Worm (Caenorhabditis elegans): Measurements from ENCODE around the gene R05D8.9.
A peak's percentile ranks its signal among the peaks of the same experiment; 100 is the strongest.

DNA sequence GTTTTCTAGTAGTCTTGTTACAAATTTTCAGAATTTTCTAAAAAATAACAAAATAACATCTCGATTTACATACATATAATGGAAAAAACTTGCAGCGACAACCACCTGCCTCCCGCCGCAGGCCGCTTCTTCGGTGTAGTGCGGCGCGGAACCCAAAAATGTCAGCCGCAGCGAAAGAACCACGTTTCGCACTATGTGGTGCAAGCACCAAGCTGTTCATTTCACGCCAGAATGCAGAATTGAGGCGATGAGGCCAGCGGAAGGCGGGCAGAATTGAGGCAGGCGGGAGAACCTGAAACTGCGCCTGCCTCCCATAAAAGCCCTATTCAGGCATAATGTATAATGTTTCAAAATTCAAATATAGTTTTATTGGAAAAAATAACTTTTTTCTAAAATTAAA lies 5.9 kb downstream of the R05D8.9 start:
- TF ChIP-seq F55B11.4 (tag; optimal IDR thresholded peaks at IDR 0.05; ENCODE audit: borderline replicate concordance, insufficient read depth) (no peak), zfh-2 (GFP tag; conservative IDR thresholded peaks at IDR 0.05) (peak; percentile 75), nhr-90 (tag; optimal IDR thresholded peaks at IDR 0.05) (no peak), rec-8 (tag; optimal IDR thresholded peaks at IDR 0.05) (no peak), dox-1 (GFP tag; IDR thresholded peaks at IDR 0.05) (no peak), nfya-1 (tag; optimal IDR thresholded peaks at IDR 0.05; ENCODE audit: borderline replicate concordance, insufficient read depth) (no peak), ama-1 (optimal IDR thresholded peaks at IDR 0.05) (no peak), ama-1 (GFP tag; optimal IDR thresholded peaks at IDR 0.05) (no peak)

All from whole organism, young adult.